Worm (Caenorhabditis elegans): ENCODE measurements around the gene F48F7.5.

DNA sequence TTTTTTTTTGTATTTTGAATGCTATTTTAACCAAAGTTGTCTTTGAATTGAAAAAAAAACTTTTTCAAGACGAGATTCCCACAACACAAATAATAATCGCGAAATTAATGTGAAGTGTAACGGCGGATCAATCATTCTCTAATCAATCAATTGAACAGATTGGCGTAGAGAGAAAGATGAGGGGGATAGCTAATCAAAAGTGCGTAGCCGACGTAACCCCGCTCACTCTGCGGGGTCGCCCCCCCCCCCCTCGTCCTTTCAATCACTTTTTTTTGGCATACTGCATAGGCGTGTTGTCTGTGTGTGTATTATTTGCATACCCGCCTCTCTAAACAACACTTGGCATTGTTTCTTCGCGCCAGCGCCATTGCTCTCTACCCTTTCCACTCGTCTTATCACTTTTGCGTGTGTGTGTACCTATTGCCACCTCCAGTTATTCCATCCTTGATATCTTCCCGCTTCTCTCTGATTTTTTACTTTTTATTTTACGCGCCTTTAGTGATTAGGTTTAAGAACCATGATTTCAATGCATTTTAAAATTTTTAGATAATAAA is 49.0 kb downstream of the F48F7.5 start:
- TF ChIP-seq lsy-2 (tag; optimal IDR thresholded peaks at IDR 0.05) (no peak), sptf-1 (tag; optimal IDR thresholded peaks at IDR 0.05) (no peak), unc-39 (tag; optimal IDR thresholded peaks at IDR 0.05) (no peak), sem-2 (GFP tag; optimal IDR thresholded peaks at IDR 0.05) (no peak), ces-1 (GFP tag; optimal IDR thresholded peaks at IDR 0.05) (no peak), tbx-8 (GFP tag; optimal IDR thresholded peaks at IDR 0.05) (no peak), snpc-4 (tag; optimal IDR thresholded peaks at IDR 0.05) (no peak), nhr-76 (tag; optimal IDR thresholded peaks at IDR 0.05) (no peak), zip-8 (tag; optimal IDR thresholded peaks at IDR 0.05) (no peak)
